Fruit fly (Drosophila melanogaster): ENCODE data around the gene CG1354.

CG1354 gene

DNA sequence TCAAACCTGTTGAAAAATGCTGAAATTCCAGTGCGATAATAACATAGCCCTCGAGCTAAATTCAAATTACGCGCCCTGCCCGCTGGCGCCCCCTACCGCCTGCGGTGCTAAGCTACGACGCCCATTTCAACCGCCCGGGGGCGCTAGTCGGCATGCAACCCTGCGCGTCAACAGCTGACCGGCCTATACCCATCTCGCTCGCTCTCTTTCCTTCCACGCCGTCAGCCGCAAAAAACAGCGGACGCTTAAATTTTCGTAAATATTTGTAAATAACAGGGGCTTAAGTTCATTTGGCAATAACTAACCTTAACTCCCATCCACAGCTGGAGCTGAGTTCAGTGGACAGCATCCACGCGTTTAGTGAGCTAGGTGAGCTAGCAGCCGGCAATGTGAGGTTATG is at the start of gene CG1354 (continued):
- no peak for TF ChIP-seq CG4318 (GFP tag; optimal IDR thresholded peaks at IDR 0.05)
- TF ChIP-seq achi (GFP tag; optimal IDR thresholded peaks at IDR 0.05) = no peak
- peak; percentile 13 for TF ChIP-seq OdsH (GFP tag; optimal IDR thresholded peaks at IDR 0.05)
- TF ChIP-seq fkh (GFP tag; optimal IDR thresholded peaks at IDR 0.05) = peak; percentile 41
- TF ChIP-seq CG11902 (GFP tag; optimal IDR thresholded peaks at IDR 0.05) = peak; percentile 13
- TF ChIP-seq CG8632 (GFP tag; optimal IDR thresholded peaks at IDR 0.05) = no peak
- TF ChIP-seq CG10631 (GFP tag; optimal IDR thresholded peaks at IDR 0.05) = no peak

DNA sequence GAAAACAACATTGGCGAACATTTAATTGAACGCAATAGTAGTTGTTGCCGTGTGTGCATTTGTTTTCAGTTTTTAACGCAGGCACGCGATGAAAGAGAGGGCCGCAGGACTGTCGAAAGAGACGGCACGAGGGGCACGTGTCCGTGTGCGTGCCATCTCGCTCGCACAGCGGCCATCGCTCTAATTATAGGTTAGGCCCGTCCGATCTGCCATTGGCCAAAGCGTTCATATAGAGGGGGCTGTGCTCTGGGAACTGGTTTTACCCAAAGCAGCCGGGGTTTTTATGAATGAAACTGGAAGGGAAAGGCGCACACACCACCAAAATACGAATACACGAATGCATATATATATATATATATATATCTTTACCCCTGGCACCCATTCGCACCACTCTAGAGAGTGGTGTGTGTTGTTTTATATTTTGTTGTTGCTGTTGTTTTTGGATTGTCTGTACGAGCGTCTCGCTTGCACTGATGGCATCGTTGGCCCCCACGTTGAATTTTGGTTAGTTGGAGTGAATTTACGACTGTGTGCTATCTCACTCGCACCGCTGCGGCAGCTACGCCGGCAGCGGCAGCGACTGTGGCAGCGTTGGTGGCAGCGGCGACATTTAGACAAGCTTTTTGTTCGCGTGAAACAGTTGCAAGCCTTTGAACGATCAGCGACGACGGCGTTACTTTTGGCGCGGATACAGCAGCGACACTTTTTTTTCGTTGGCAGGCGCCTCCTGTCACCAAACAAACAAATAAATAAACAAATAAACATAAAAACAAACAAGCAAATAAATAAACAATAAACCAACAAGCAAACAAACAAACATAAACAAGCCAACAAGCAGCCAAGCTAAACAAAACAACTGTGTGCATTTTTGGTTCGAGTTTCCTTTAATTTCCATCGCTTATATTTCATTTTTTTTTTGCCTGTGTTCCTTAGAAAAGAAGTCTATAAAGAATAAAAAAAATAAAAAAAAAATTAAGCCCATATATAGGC is 49.2 kb upstream of the CG1354 start, which contains the start of gene Sp1:
TSS of gene Sp1 (plus strand) at position 636 of the 990 bp plus-strand sequence.
- peak; percentile 34; the same call in 1 of the 3 replicates for TF ChIP-seq CG6163 (GFP tag; IDR thresholded peaks at IDR 0.05)
- no peak for TF ChIP-seq CG31627 (GFP tag; optimal IDR thresholded peaks at IDR 0.05)
- TF ChIP-seq OdsH (GFP tag; optimal IDR thresholded peaks at IDR 0.05) = no peak
- no peak for TF ChIP-seq Eip75B (GFP tag; optimal IDR thresholded peaks at IDR 0.05)
- no peak for TF ChIP-seq CG6854 (GFP tag; optimal IDR thresholded peaks at IDR 0.05)
- no peak for TF ChIP-seq lz (GFP tag; optimal IDR thresholded peaks at IDR 0.05)
- TF ChIP-seq Eip93F (GFP tag; optimal IDR thresholded peaks at IDR 0.05) = no peak
- peak in 1 of 2 experiments; percentile 4 for TF ChIP-seq ss (GFP tag; optimal IDR thresholded peaks at IDR 0.05)
- TF ChIP-seq CG10669 (GFP tag; optimal IDR thresholded peaks at IDR 0.05) = no peak
- TF ChIP-seq CG7368 (GFP tag; optimal IDR thresholded peaks at IDR 0.05) = no peak

DNA sequence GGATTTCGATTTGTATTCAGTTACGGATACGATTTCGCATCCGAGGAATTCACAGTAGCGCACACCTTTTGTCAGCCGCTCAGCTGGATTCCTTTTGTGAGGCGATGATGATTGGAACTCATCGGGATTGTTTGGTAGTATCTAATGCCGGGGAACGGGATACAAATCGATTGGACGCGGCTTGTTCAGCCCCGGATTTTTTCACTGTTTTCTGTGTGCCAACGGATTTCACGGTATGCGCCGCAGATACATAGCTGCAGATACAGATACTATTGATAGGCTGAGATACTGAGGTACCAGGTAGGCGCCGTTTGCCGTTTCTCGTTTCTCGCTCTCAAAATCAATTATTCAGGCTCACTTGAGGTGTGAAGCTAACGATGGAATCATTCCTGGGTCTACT is 47.0 kb upstream of the CG1354 start:
- no peak for TF ChIP-seq Sox14 (GFP tag; optimal IDR thresholded peaks at IDR 0.05)
- no peak for TF ChIP-seq CG8319 (GFP tag; optimal IDR thresholded peaks at IDR 0.05)
- TF ChIP-seq Hr4 (GFP tag; optimal IDR thresholded peaks at IDR 0.05) = no peak
- TF ChIP-seq dsx (GFP tag; optimal IDR thresholded peaks at IDR 0.05; ENCODE audit: poor library complexity, severe bottlenecking) = no peak
- TF ChIP-seq salr (GFP tag; optimal IDR thresholded peaks at IDR 0.05) = no peak
- no peak for TF ChIP-seq topi (GFP tag; optimal IDR thresholded peaks at IDR 0.05)
- TF ChIP-seq Gug (GFP tag; IDR thresholded peaks at IDR 0.05) = no peak
- no peak for TF ChIP-seq eg (GFP tag; IDR thresholded peaks at IDR 0.05)
- TF ChIP-seq CG3032 (tag; optimal IDR thresholded peaks at IDR 0.05) = no peak

DNA sequence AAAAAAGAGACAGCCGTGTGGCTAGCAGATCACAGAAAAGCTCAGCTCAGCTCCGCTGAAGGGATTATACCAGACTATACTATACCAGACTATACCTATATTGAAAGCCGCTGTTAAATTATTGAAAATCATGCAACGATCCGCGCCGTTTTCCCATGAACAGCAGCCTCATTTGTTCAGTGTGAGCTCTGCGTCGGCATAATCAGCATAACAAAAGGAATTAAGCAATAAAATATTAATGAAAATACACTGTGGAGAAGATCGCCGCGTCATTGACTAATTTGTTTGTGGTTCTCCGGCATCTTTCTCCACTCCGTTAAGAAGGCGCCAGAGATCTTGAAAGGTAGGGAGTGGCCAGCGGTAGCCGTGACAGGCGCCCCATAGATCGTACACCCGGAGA is 45.4 kb upstream of the CG1354 start:
- TF ChIP-seq CG8319 (GFP tag; optimal IDR thresholded peaks at IDR 0.05) (no peak), cyc (GFP tag; optimal IDR thresholded peaks at IDR 0.05) (no peak), net (GFP tag; optimal IDR thresholded peaks at IDR 0.05) (no peak), CG3919 (GFP tag; optimal IDR thresholded peaks at IDR 0.05) (no peak), Ets96B (tag; optimal IDR thresholded peaks at IDR 0.05) (no peak), Met (GFP tag; optimal IDR thresholded peaks at IDR 0.05) (no peak)

DNA sequence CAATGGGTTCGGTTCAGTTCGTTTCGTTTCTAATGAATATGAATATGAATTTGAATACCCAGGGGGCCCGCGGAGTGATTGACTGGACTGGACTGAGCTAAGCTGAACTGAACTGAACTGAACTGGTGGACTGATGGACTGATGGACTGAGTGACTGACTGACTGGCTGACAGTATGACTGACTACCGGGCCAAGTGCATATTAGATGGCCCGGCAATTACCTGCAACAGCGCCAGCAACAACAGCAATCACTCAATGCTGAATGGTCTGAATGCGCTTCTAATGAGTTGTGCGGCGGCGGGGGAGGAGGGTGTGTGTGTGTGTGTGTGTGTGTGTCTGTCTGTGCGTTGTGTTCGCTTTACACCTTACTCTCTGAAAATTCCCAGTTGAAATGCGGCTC is 43.7 kb upstream of the CG1354 start:
- TF ChIP-seq achi (GFP tag; optimal IDR thresholded peaks at IDR 0.05) (no peak), CG15336 (GFP tag; IDR thresholded peaks at IDR 0.05) (no peak), Eip78C (GFP tag) (no peak), pdm3 (GFP tag; optimal IDR thresholded peaks at IDR 0.05) (no peak), ss (GFP tag; optimal IDR thresholded peaks at IDR 0.05) (no peak), svp (GFP tag) (no peak)

Data from whole organism, prepupa.